Worm (Caenorhabditis elegans): Measurements from ENCODE around the gene svh-1.
A peak's percentile ranks its signal among the peaks of the same experiment; 100 is the strongest.

svh-1 gene

ce11 chrIV:8255221-8255620 lies 48.8 kb downstream of the svh-1 start:
- TF ChIP-seq lsy-27 (tag; optimal IDR thresholded peaks at IDR 0.05; ENCODE audit: borderline replicate concordance, insufficient read depth) (no peak), hrde-1 (tag; optimal IDR thresholded peaks at IDR 0.05; ENCODE audit: borderline replicate concordance) (no peak), lag-1 (GFP tag; IDR thresholded peaks at IDR 0.05) (no peak), die-1 (tag; optimal IDR thresholded peaks at IDR 0.05) (no peak), madf-8 (GFP tag; conservative IDR thresholded peaks at IDR 0.05) (no peak), ztf-6 (GFP tag; IDR thresholded peaks at IDR 0.05) (no peak), nhr-80 (tag; optimal IDR thresholded peaks at IDR 0.05) (peak; percentile 22), ama-1 (optimal IDR thresholded peaks at IDR 0.05) (no peak), ama-1 (GFP tag; optimal IDR thresholded peaks at IDR 0.05) (no peak), nfya-2 (GFP tag; IDR thresholded peaks at IDR 0.05) (no peak)

ce11 chrIV:8259904-8260303 lies 53.5 kb downstream of the svh-1 start, which contains the start of gene K07H8.7:
K07H8.7 (minus strand) TSS chrIV:8260004.
- TF ChIP-seq C17E4.6 (GFP tag; IDR thresholded peaks at IDR 0.05) = no peak
- TF ChIP-seq ceh-58 (GFP tag; IDR thresholded peaks at IDR 0.05) = no peak
- TF ChIP-seq hlh-12 (tag; optimal IDR thresholded peaks at IDR 0.05) = no peak
- no peak for TF ChIP-seq lin-54 (GFP tag; optimal IDR thresholded peaks at IDR 0.05)
- no peak for TF ChIP-seq him-1 (tag; optimal IDR thresholded peaks at IDR 0.05)
- no peak for TF ChIP-seq ceh-40 (GFP tag; IDR thresholded peaks at IDR 0.05)
- no peak for TF ChIP-seq sdz-38 (tag; optimal IDR thresholded peaks at IDR 0.05)
- TF ChIP-seq cebp-1 (GFP tag; IDR thresholded peaks at IDR 0.05) = no peak
- TF ChIP-seq cebp-1 (tag; optimal IDR thresholded peaks at IDR 0.05) = no peak
- TF ChIP-seq F23B12.7 (tag; optimal IDR thresholded peaks at IDR 0.05; ENCODE audit: insufficient read depth) = no peak
- TF ChIP-seq ZK185.1 (tag; optimal IDR thresholded peaks at IDR 0.05; ENCODE audit: poor library complexity, severe bottlenecking) = no peak
- TF ChIP-seq madf-3 (GFP tag; IDR thresholded peaks at IDR 0.05) = no peak
- TF ChIP-seq hrde-1 (tag; optimal IDR thresholded peaks at IDR 0.05; ENCODE audit: borderline replicate concordance) = no peak
- no peak for TF ChIP-seq snpc-4 (GFP tag; optimal IDR thresholded peaks at IDR 0.05)
- no peak for TF ChIP-seq snpc-4 (tag; optimal IDR thresholded peaks at IDR 0.05)
- no peak for TF ChIP-seq somi-1 (GFP tag; optimal IDR thresholded peaks at IDR 0.05)
- TF ChIP-seq F37B4.10 (GFP tag; IDR thresholded peaks at IDR 0.05) = no peak
- no peak for TF ChIP-seq let-526 (GFP tag; IDR thresholded peaks at IDR 0.05)

DNA sequence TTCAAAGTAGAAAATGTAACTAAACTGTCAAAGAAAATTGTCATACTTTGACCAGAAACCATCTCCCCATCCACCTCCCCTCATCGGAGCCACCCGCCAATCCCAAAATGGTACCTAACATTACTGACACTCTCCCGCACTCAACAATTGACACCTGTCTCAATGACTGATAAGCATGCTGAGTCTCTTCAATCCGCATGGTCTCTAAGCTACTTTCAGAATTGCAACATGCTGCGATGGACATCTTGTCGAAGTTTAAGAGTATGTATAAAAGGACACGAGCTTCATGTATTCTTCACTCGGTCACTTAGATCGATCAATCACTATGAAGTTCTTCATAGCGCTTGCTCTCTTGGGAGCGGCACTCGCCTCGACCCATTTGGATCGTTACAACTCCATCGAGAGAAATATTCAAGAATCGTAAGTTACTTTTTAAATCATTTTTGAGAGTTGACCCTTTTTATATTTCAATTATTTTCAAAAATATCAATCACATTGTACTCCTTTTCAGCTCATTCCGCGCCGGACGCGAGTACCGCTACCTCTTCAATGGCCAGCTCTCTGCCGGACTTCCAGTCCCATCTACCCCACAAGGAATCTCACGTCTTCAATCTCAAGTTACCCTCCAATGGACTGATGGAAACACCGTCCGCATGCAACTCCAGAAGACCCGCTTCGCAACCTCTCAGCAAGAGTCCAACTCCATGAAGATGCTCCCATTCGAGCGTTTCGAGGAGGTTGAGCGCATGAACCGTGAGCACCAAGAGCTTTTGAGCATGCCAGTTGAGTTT lies 54.6 kb downstream of the svh-1 start, which contains the start of gene vit-6:
TSS of gene vit-6 (plus strand) at position 310 of the 791 bp plus-strand sequence.
- TF ChIP-seq mes-4 (tag; optimal IDR thresholded peaks at IDR 0.05) (no peak), ZK185.1 (tag; optimal IDR thresholded peaks at IDR 0.05; ENCODE audit: poor library complexity, severe bottlenecking) (peak; percentile 30), F22D6.2 (tag; optimal IDR thresholded peaks at IDR 0.05) (no peak), F55B11.4 (tag; optimal IDR thresholded peaks at IDR 0.05; ENCODE audit: borderline replicate concordance, insufficient read depth) (no peak), nhr-90 (tag; optimal IDR thresholded peaks at IDR 0.05) (no peak), him-1 (tag; optimal IDR thresholded peaks at IDR 0.05) (no peak), tbp1 (GFP tag; optimal IDR thresholded peaks at IDR 0.05) (peak; percentile 24), let-526 (GFP tag; IDR thresholded peaks at IDR 0.05) (0 out of 2 replicates have a peak, but pooled peaks have one; percentile 44), ztf-28 (GFP tag; IDR thresholded peaks at IDR 0.05) (no peak), attf-3 (GFP tag; conservative IDR thresholded peaks at IDR 0.05) (no peak), egrh-3 (GFP tag; IDR thresholded peaks at IDR 0.05) (no peak), nhr-27 (tag; optimal IDR thresholded peaks at IDR 0.05) (no peak), snpc-3.4 (tag; optimal IDR thresholded peaks at IDR 0.05) (no peak), sea-2 (GFP tag; IDR thresholded peaks at IDR 0.05) (0 out of 2 replicates have a peak, but pooled peaks have one; percentile 12), nfyb-1 (GFP tag; IDR thresholded peaks at IDR 0.05) (no peak), ccch-3 (GFP tag; optimal IDR thresholded peaks at IDR 0.05) (no peak), somi-1 (GFP tag; optimal IDR thresholded peaks at IDR 0.05) (no peak), repo-1 (tag; optimal IDR thresholded peaks at IDR 0.05) (peak; percentile 33), pbrm-1 (GFP tag; IDR thresholded peaks at IDR 0.05) (0 out of 2 replicates have a peak, but pooled peaks have one; percentile 10), lin-35 (GFP tag; optimal IDR thresholded peaks at IDR 0.05) (no peak), ceh-58 (GFP tag; IDR thresholded peaks at IDR 0.05) (no peak), mel-28 (tag; optimal IDR thresholded peaks at IDR 0.05; ENCODE audit: borderline replicate concordance) (no peak), ceh-91 (GFP tag; IDR thresholded peaks at IDR 0.05) (no peak)
